Fruit fly (Drosophila melanogaster): ENCODE data around the gene nes.

The nes gene

dm6 chr3L:19230801-19231547 lies 29.5 kb downstream of the nes start (continued):
- TF ChIP-seq Dek (tag; optimal IDR thresholded peaks at IDR 0.05), result no peak
- TF ChIP-seq cad (GFP tag; optimal IDR thresholded peaks at IDR 0.05), result no peak
- no peak for TF ChIP-seq CG4404 (GFP tag; IDR thresholded peaks at IDR 0.05)
- no peak for TF ChIP-seq unc-4 (GFP tag; IDR thresholded peaks at IDR 0.05; ENCODE audit: partially characterized antibody)
- TF ChIP-seq Sry-δ (GFP tag; optimal IDR thresholded peaks at IDR 0.05), result no peak
- TF ChIP-seq Hr78 (GFP tag; optimal IDR thresholded peaks at IDR 0.05), result no peak
- TF ChIP-seq unpg (GFP tag; optimal IDR thresholded peaks at IDR 0.05), result peak; percentile 50
- no peak; the same call in 1 of the 2 replicates for TF ChIP-seq danr (GFP tag; IDR thresholded peaks at IDR 0.05)
- peak; percentile 64 for TF ChIP-seq row (GFP tag; IDR thresholded peaks at IDR 0.05)
- TF ChIP-seq zfh2 (GFP tag; optimal IDR thresholded peaks at IDR 0.05), result no peak
- TF ChIP-seq Hey (tag; optimal IDR thresholded peaks at IDR 0.05), result no peak
- TF ChIP-seq ci (GFP tag; IDR thresholded peaks at IDR 0.05), result no peak
- no peak for TF ChIP-seq Usf (GFP tag; optimal IDR thresholded peaks at IDR 0.05)
- no peak for TF ChIP-seq Optix (GFP tag; IDR thresholded peaks at IDR 0.05)
- no peak for TF ChIP-seq nau (GFP tag; optimal IDR thresholded peaks at IDR 0.05)
- no peak for TF ChIP-seq zen (tag; optimal IDR thresholded peaks at IDR 0.05)
- TF ChIP-seq CG11456 (GFP tag; IDR thresholded peaks at IDR 0.05), result no peak
- no peak for TF ChIP-seq lmd (GFP tag; IDR thresholded peaks at IDR 0.05)
- TF ChIP-seq CG18262 (tag; optimal IDR thresholded peaks at IDR 0.05), result peak; percentile 47
- no peak for TF ChIP-seq CG11247 (GFP tag; IDR thresholded peaks at IDR 0.05)
- no peak for TF ChIP-seq NfI (GFP tag; optimal IDR thresholded peaks at IDR 0.05)
- TF ChIP-seq pho (GFP tag; optimal IDR thresholded peaks at IDR 0.05), result no peak
- TF ChIP-seq CG9727 (GFP tag; optimal IDR thresholded peaks at IDR 0.05), result peak; percentile 43
- TF ChIP-seq zf30C (GFP tag; optimal IDR thresholded peaks at IDR 0.05), result no peak
- no peak for TF ChIP-seq CG12942 (GFP tag; optimal IDR thresholded peaks at IDR 0.05)
- TF ChIP-seq esg (GFP tag; conservative IDR thresholded peaks at IDR 0.05), result 0 out of 2 replicates have a peak, but pooled peaks have one; percentile 8
- TF ChIP-seq HHEX (GFP tag; optimal IDR thresholded peaks at IDR 0.05), result no peak
- peak; percentile 46; the same call in 1 of the 3 replicates for TF ChIP-seq CG17361 (GFP tag; IDR thresholded peaks at IDR 0.05)
- no peak for TF ChIP-seq CG17802 (tag; optimal IDR thresholded peaks at IDR 0.05)
- no peak for TF ChIP-seq Vsx1 (GFP tag; optimal IDR thresholded peaks at IDR 0.05)
- TF ChIP-seq CG10654 (GFP tag; optimal IDR thresholded peaks at IDR 0.05), result no peak
- TF ChIP-seq CG5180 (GFP tag; optimal IDR thresholded peaks at IDR 0.05), result no peak
- no peak for TF ChIP-seq shn (GFP tag; optimal IDR thresholded peaks at IDR 0.05)
- TF ChIP-seq lilli (GFP tag; optimal IDR thresholded peaks at IDR 0.05), result no peak
- TF ChIP-seq CG17829 (tag; optimal IDR thresholded peaks at IDR 0.05), result peak; percentile 27
- TF ChIP-seq jing (GFP tag; optimal IDR thresholded peaks at IDR 0.05), result no peak
- TF ChIP-seq bcd (GFP tag; optimal IDR thresholded peaks at IDR 0.05), result peak; percentile 23
- TF ChIP-seq CG5245 (GFP tag; optimal IDR thresholded peaks at IDR 0.05), result no peak
- TF ChIP-seq CG15514 (GFP tag; optimal IDR thresholded peaks at IDR 0.05), result no peak
- no peak for TF ChIP-seq CG14667 (GFP tag; IDR thresholded peaks at IDR 0.05)
- no peak for TF ChIP-seq D (optimal IDR thresholded peaks at IDR 0.05)
- TF ChIP-seq D (GFP tag; optimal IDR thresholded peaks at IDR 0.05), result no peak
- TF ChIP-seq CG8089 (GFP tag; optimal IDR thresholded peaks at IDR 0.05), result no peak
- no peak for TF ChIP-seq slou (GFP tag; optimal IDR thresholded peaks at IDR 0.05)
- TF ChIP-seq gsb-n (tag; optimal IDR thresholded peaks at IDR 0.05), result no peak
- no peak for TF ChIP-seq pita (GFP tag; optimal IDR thresholded peaks at IDR 0.05)
- no peak for TF ChIP-seq HmgD (GFP tag; optimal IDR thresholded peaks at IDR 0.05)
- TF ChIP-seq CG5953 (GFP tag; IDR thresholded peaks at IDR 0.05), result no peak
- TF ChIP-seq CG8281 (tag; optimal IDR thresholded peaks at IDR 0.05), result no peak
- TF ChIP-seq nmo (GFP tag; optimal IDR thresholded peaks at IDR 0.05), result peak; percentile 9

All from whole organism, embryonic.